Worm (Caenorhabditis elegans) whole organism, mixed stage, embryonic: ENCODE data around the gene prk-1.

ENCODE experiments used
- M03D4.4 ChIP-seq: sonication (generic microtip); optimal IDR thresholded peaks from 2 replicates; lab custom pipeline; 2017; ENCODE audit warnings: mild to moderate bottlenecking, missing genetic modification characterization, missing compliant biosample characterization
- bed-3 ChIP-seq: fragments of 200-800 bp; sonication (Bioruptor generic); optimal IDR thresholded peaks from 3 replicates; lab custom pipeline; 2018; ENCODE audit warnings: mild to moderate bottlenecking, missing genetic modification characterization, moderate library complexity, missing compliant biosample characterization
- blmp-1 ChIP-seq: fragments of 150-350 bp; optimal IDR thresholded peaks from 2 replicates; lab custom pipeline; 2014; ENCODE audit warnings: missing biosample characterization, missing genetic modification characterization
- ceh-39 ChIP-seq: fragments of 150-350 bp; optimal IDR thresholded peaks from 2 replicates; lab custom pipeline; 2014; ENCODE audit warnings: missing biosample characterization, missing genetic modification characterization
- ceh-43 ChIP-seq: fragments of 200-800 bp; sonication (Bioruptor generic); optimal IDR thresholded peaks from 2 replicates; lab custom pipeline; 2018; ENCODE audit warnings: mild to moderate bottlenecking, missing genetic modification characterization, moderate library complexity, missing compliant biosample characterization
- ceh-83 ChIP-seq: fragments of 200-800 bp; sonication (Bioruptor generic); optimal IDR thresholded peaks from 2 replicates; lab custom pipeline; 2018; ENCODE audit warnings: mild to moderate bottlenecking, missing genetic modification characterization, missing compliant biosample characterization
- cnd-1 ChIP-seq: fragments of 200-800 bp; sonication (Bioruptor generic); optimal IDR thresholded peaks from 2 replicates; lab custom pipeline; 2018; ENCODE audit warnings: mild to moderate bottlenecking, missing genetic modification characterization, missing compliant biosample characterization
- drap-1 ChIP-seq: fragments of 200-800 bp; sonication (Bioruptor generic); optimal IDR thresholded peaks from 3 replicates; lab custom pipeline; 2018; ENCODE audit warnings: mild to moderate bottlenecking, missing genetic modification characterization, missing compliant biosample characterization
- elt-1 ChIP-seq: sonication (generic microtip); optimal IDR thresholded peaks from 2 replicates; lab custom pipeline; 2017; ENCODE audit warnings: missing genetic modification characterization, mild to moderate bottlenecking, missing compliant biosample characterization, antibody characterized with exemption, moderate library complexity, borderline replicate concordance; ENCODE audit not compliant: insufficient read depth
- flh-1 ChIP-seq: fragments of 200-800 bp; sonication (Bioruptor generic); optimal IDR thresholded peaks from 2 replicates; lab custom pipeline; 2018; ENCODE audit warnings: mild to moderate bottlenecking, missing genetic modification characterization, moderate library complexity, missing compliant biosample characterization
- ham-2 ChIP-seq: fragments of 200-800 bp; sonication (Bioruptor generic); optimal IDR thresholded peaks from 2 replicates; lab custom pipeline; 2018; ENCODE audit warnings: mild to moderate bottlenecking, missing genetic modification characterization, missing compliant biosample characterization
- hlh-1 ChIP-seq: fragments of 150-350 bp; optimal IDR thresholded peaks from 2 replicates; lab custom pipeline; 2014; ENCODE audit warnings: missing biosample characterization, missing genetic modification reagents, missing genetic modification characterization
- lin-13 ChIP-seq: fragments of 150-350 bp; optimal IDR thresholded peaks from 2 replicates; lab custom pipeline; 2014; ENCODE audit warnings: missing biosample characterization, missing genetic modification characterization
- lin-32 ChIP-seq: fragments of 200-800 bp; sonication (Bioruptor generic); optimal IDR thresholded peaks from 2 replicates; lab custom pipeline; 2018; ENCODE audit warnings: mild to moderate bottlenecking, missing genetic modification characterization, missing compliant biosample characterization
- lsy-2 ChIP-seq: fragments of 150-350 bp; optimal IDR thresholded peaks from 2 replicates; lab custom pipeline; 2014; ENCODE audit warnings: missing biosample characterization, missing genetic modification characterization
- mab-5 ChIP-seq: fragments of 150-350 bp; optimal IDR thresholded peaks from 2 replicates; lab custom pipeline; 2014; ENCODE audit warnings: missing biosample characterization, missing genetic modification characterization
- mep-1 ChIP-seq: fragments of 150-350 bp; optimal IDR thresholded peaks from 2 replicates; lab custom pipeline; 2017; ENCODE audit warnings: missing biosample characterization, missing genetic modification reagents, missing genetic modification characterization, inconsistent platforms
- mls-2 ChIP-seq: sonication (generic microtip); optimal IDR thresholded peaks from 2 replicates; lab custom pipeline; 2016; ENCODE audit warnings: mild to moderate bottlenecking, missing genetic modification characterization, moderate library complexity, missing compliant biosample characterization
- nhr-12 ChIP-seq: fragments of 150-350 bp; optimal IDR thresholded peaks from 2 replicates; lab custom pipeline; 2014; ENCODE audit warnings: missing biosample characterization, missing genetic modification characterization
- nhr-2 ChIP-seq: fragments of 150-350 bp; optimal IDR thresholded peaks from 2 replicates; lab custom pipeline; 2014; ENCODE audit warnings: missing biosample characterization, missing genetic modification characterization
- nhr-28 ChIP-seq: fragments of 150-350 bp; optimal IDR thresholded peaks from 2 replicates; lab custom pipeline; 2014; ENCODE audit warnings: missing biosample characterization, missing genetic modification characterization
- nhr-76 ChIP-seq: sonication (generic microtip); optimal IDR thresholded peaks from 2 replicates; lab custom pipeline; 2017; ENCODE audit warnings: missing biosample characterization, missing genetic modification characterization
- sem-2 ChIP-seq: fragments of 200-800 bp; sonication (Bioruptor generic); optimal IDR thresholded peaks from 2 replicates; lab custom pipeline; 2018; ENCODE audit warnings: mild to moderate bottlenecking, missing genetic modification characterization, missing compliant biosample characterization
- snpc-4 ChIP-seq: fragments of 150-350 bp; optimal IDR thresholded peaks from 2 replicates; lab custom pipeline; 2014; ENCODE audit warnings: missing biosample characterization, missing genetic modification characterization
- sptf-1 ChIP-seq: sonication (generic microtip); optimal IDR thresholded peaks from 2 replicates; lab custom pipeline; 2017; ENCODE audit warnings: mild to moderate bottlenecking, missing genetic modification characterization, moderate library complexity, missing compliant biosample characterization
- tbx-8 ChIP-seq: fragments of 200-800 bp; sonication (Bioruptor generic); optimal IDR thresholded peaks from 2 replicates; lab custom pipeline; 2018; ENCODE audit warnings: mild to moderate bottlenecking, missing genetic modification characterization, moderate library complexity, missing compliant biosample characterization
- unc-120 ChIP-seq: sonication (generic microtip); optimal IDR thresholded peaks from 2 replicates; lab custom pipeline; 2017; ENCODE audit warnings: missing genetic modification characterization, missing compliant biosample characterization; ENCODE audit not compliant: poor library complexity, severe bottlenecking
- unc-39 ChIP-seq: fragments of 150-350 bp; optimal IDR thresholded peaks from 2 replicates; lab custom pipeline; 2014; ENCODE audit warnings: missing biosample characterization, missing genetic modification characterization
- unc-62 ChIP-seq: fragments of 150-350 bp; optimal IDR thresholded peaks from 2 replicates; lab custom pipeline; 2014; ENCODE audit warnings: missing biosample characterization, missing genetic modification reagents, missing genetic modification characterization
- zip-8 ChIP-seq: fragments of 150-350 bp; optimal IDR thresholded peaks from 2 replicates; lab custom pipeline; 2014; ENCODE audit warnings: missing biosample characterization, missing genetic modification characterization
- ztf-11 ChIP-seq: fragments of 150-350 bp; optimal IDR thresholded peaks from 2 replicates; lab custom pipeline; 2014; ENCODE audit warnings: missing biosample characterization, missing genetic modification characterization

prk-1 gene

ce11 chrIII:7025839-7026238 is 35.9 kb downstream of the prk-1 start:
- TF ChIP-seq flh-1 (GFP tag; lab: Kevin White, UChicago) (no peak), ceh-83 (GFP tag; lab: Kevin White, UChicago) (no peak), nhr-76 (tag; lab: Kevin White, UChicago) (no peak), ceh-39 (tag; lab: Kevin White, UChicago) (no peak), ham-2 (GFP tag; lab: Kevin White, UChicago) (no peak), hlh-1 (tag; lab: Kevin White, UChicago) (no peak), nhr-28 (tag; lab: Kevin White, UChicago) (no peak), mls-2 (tag; lab: Kevin White, UChicago) (no peak), elt-1 (tag; lab: Kevin White, UChicago) (no peak), unc-39 (tag; lab: Kevin White, UChicago) (no peak), lin-32 (no peak), nhr-12 (no peak)

DNA sequence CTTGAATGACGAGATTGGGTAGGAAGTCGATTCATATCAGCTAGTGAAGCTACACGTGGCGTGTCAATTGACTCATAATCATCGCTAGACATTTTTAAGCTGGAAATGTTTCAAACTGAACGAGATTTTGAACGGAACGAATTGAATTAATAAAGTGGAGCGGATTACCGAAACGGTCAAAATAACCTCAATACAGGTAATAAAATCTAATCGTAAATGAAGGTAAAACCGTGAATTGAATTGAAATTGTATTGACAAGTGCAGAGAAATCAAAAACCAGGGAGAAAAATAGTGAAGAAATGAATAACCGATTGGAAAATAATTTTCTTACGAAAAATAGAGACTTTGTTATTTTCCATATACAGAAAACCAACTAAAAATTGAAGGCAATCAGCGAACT is 39.1 kb downstream of the prk-1 start, which contains the start of gene cyk-1:
cyk-1 (minus strand) TSS at position 101 of the 400 bp plus-strand sequence.
- no peak for TF ChIP-seq nhr-12
- no peak for TF ChIP-seq M03D4.4 (tag; lab: Kevin White, UChicago)
- no peak for TF ChIP-seq zip-8
- no peak for TF ChIP-seq lin-13 (tag; lab: Kevin White, UChicago)
- no peak for TF ChIP-seq mab-5
- TF ChIP-seq hlh-1 (tag; lab: Kevin White, UChicago): no peak
- TF ChIP-seq lin-32: no peak
- no peak for TF ChIP-seq drap-1 (GFP tag; lab: Kevin White, UChicago)
- TF ChIP-seq snpc-4: no peak
- no peak for TF ChIP-seq mls-2 (tag; lab: Kevin White, UChicago)
- TF ChIP-seq nhr-76 (tag; lab: Kevin White, UChicago): no peak
- no peak for TF ChIP-seq tbx-8 (GFP tag; lab: Kevin White, UChicago)
- no peak for TF ChIP-seq blmp-1
- TF ChIP-seq sptf-1 (tag; lab: Kevin White, UChicago): no peak
- no peak for TF ChIP-seq nhr-28 (tag; lab: Kevin White, UChicago)
- no peak for TF ChIP-seq unc-62 (GFP tag; lab: Kevin White, UChicago)
- no peak for TF ChIP-seq sem-2 (GFP tag; lab: Kevin White, UChicago)
- no peak for TF ChIP-seq ham-2 (GFP tag; lab: Kevin White, UChicago)

DNA sequence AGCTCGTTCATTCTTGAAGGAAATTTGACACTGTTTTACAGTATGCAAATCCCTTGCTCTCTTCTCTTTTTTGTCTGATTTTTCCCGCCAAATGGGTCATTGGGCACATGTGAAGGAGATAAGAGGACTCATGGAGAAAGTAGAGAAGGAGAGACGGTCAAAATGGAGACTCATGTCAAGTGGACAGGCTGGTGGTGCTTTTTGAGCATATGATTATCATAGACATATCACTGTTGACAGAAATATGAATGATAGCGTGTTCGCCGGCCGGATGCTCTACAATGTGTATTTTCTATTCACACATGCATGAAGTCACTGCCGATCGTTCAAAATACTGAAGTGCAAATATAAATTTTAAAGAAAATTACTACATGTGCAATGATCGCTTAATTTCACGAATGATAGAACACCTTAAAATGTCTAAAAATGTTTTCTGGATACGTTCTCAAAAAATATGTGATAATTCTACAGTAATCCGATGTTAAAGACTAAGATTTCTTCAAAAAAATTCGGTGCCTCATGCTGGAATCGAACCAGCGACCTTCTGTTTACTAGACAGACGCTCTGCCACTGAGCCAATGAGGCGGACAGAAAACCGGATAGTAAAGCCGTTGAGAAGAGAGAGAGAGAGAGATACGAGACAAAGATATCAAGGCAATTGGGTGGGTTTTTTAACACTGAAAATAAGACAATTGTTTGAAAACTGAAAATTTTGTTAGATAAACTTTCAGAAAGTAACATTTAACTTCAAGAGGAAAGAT is 40.3 kb downstream of the prk-1 start:
- TF ChIP-seq nhr-2: no peak
- peak; percentile 34 for TF ChIP-seq drap-1 (GFP tag; lab: Kevin White, UChicago)
- peak; percentile 71 for TF ChIP-seq ceh-83 (GFP tag; lab: Kevin White, UChicago)
- no peak for TF ChIP-seq lin-13 (tag; lab: Kevin White, UChicago)
- no peak for TF ChIP-seq hlh-1 (tag; lab: Kevin White, UChicago)
- TF ChIP-seq sptf-1 (tag; lab: Kevin White, UChicago): peak; percentile 75
- peak; percentile 45 for TF ChIP-seq unc-120 (tag; lab: Kevin White, UChicago)
- peak; percentile 71 for TF ChIP-seq M03D4.4 (tag; lab: Kevin White, UChicago)
- no peak for TF ChIP-seq ztf-11 (tag; lab: Kevin White, UChicago)
- peak; percentile 49 for TF ChIP-seq mls-2 (tag; lab: Kevin White, UChicago)
- TF ChIP-seq ceh-43: peak; percentile 38
- TF ChIP-seq bed-3 (GFP tag; lab: Kevin White, UChicago): peak; percentile 33
- no peak for TF ChIP-seq tbx-8 (GFP tag; lab: Kevin White, UChicago)
- peak; percentile 61 for TF ChIP-seq sem-2 (GFP tag; lab: Kevin White, UChicago)
- TF ChIP-seq mep-1 (tag; lab: Kevin White, UChicago): no peak
- TF ChIP-seq cnd-1: peak; percentile 75
- TF ChIP-seq lsy-2 (tag; lab: Kevin White, UChicago): peak; percentile 10

ce11 chrIII:7032070-7032469 is 42.1 kb downstream of the prk-1 start:
- TF ChIP-seq hlh-1 (tag; lab: Kevin White, UChicago) (peak; percentile 31), tbx-8 (GFP tag; lab: Kevin White, UChicago) (no peak)
